Worm (Caenorhabditis elegans): ENCODE measurements around the gene F59B2.15.

F59B2.15 gene

ce11 chrIII:8983811-8984210 lies 18.6 kb downstream of the F59B2.15 start:
- TF ChIP-seq B0310.2 (tag; optimal IDR thresholded peaks at IDR 0.05) (no peak), scrt-1 (GFP tag; IDR thresholded peaks at IDR 0.05) (no peak), sea-1 (GFP tag; conservative IDR thresholded peaks at IDR 0.05) (no peak), pes-1 (GFP tag; IDR thresholded peaks at IDR 0.05) (no peak), F13C5.2 (tag; optimal IDR thresholded peaks at IDR 0.05) (no peak), aly-1 (tag; optimal IDR thresholded peaks at IDR 0.05) (no peak), hnd-1 (tag; optimal IDR thresholded peaks at IDR 0.05) (no peak), tra-4 (tag; optimal IDR thresholded peaks at IDR 0.05) (no peak), ceh-36 (tag; optimal IDR thresholded peaks at IDR 0.05) (no peak), tbx-11 (GFP tag; IDR thresholded peaks at IDR 0.05) (no peak), hmg-4 (GFP tag; optimal IDR thresholded peaks at IDR 0.05) (no peak), tbx-37 (GFP tag; conservative IDR thresholded peaks at IDR 0.05) (no peak)

ce11 chrIII:8983135-8983534 lies 19.3 kb downstream of the F59B2.15 start:
- TF ChIP-seq B0310.2 (tag; optimal IDR thresholded peaks at IDR 0.05): no peak
- TF ChIP-seq ceh-13 (GFP tag; optimal IDR thresholded peaks at IDR 0.05): no peak
- TF ChIP-seq flt-1 (GFP tag; IDR thresholded peaks at IDR 0.05): no peak
- TF ChIP-seq hmbx-1 (tag; optimal IDR thresholded peaks at IDR 0.05): no peak
- no peak for TF ChIP-seq ama-1 (optimal IDR thresholded peaks at IDR 0.05)
- no peak for TF ChIP-seq sea-1 (GFP tag; conservative IDR thresholded peaks at IDR 0.05)
- no peak for TF ChIP-seq hmg-4 (GFP tag; optimal IDR thresholded peaks at IDR 0.05)
- no peak for TF ChIP-seq scrt-1 (GFP tag; IDR thresholded peaks at IDR 0.05)
- TF ChIP-seq aly-1 (tag; optimal IDR thresholded peaks at IDR 0.05): no peak
- TF ChIP-seq tbx-11 (GFP tag; IDR thresholded peaks at IDR 0.05): no peak
- TF ChIP-seq ceh-36 (tag; optimal IDR thresholded peaks at IDR 0.05): no peak
- no peak for TF ChIP-seq pes-1 (GFP tag; IDR thresholded peaks at IDR 0.05)
- no peak for TF ChIP-seq ets-7 (tag; optimal IDR thresholded peaks at IDR 0.05)
- TF ChIP-seq tbx-37 (GFP tag; conservative IDR thresholded peaks at IDR 0.05): no peak
- no peak for TF ChIP-seq tra-4 (tag; optimal IDR thresholded peaks at IDR 0.05)
- no peak for TF ChIP-seq hnd-1 (tag; optimal IDR thresholded peaks at IDR 0.05)

- no peak for TF ChIP-seq ceh-13 (GFP tag; optimal IDR thresholded peaks at IDR 0.05)
- TF ChIP-seq sea-1 (GFP tag; conservative IDR thresholded peaks at IDR 0.05): no peak
- no peak for TF ChIP-seq ets-7 (tag; optimal IDR thresholded peaks at IDR 0.05)
- no peak for TF ChIP-seq hmg-4 (GFP tag; optimal IDR thresholded peaks at IDR 0.05)
- no peak for TF ChIP-seq tra-4 (tag; optimal IDR thresholded peaks at IDR 0.05)
- TF ChIP-seq ceh-36 (tag; optimal IDR thresholded peaks at IDR 0.05): no peak
- no peak for TF ChIP-seq F13C5.2 (tag; optimal IDR thresholded peaks at IDR 0.05)
- TF ChIP-seq flt-1 (GFP tag; IDR thresholded peaks at IDR 0.05): no peak
- no peak for TF ChIP-seq scrt-1 (GFP tag; IDR thresholded peaks at IDR 0.05)
- TF ChIP-seq tbx-11 (GFP tag; IDR thresholded peaks at IDR 0.05): no peak
- no peak for TF ChIP-seq ama-1 (optimal IDR thresholded peaks at IDR 0.05)
- TF ChIP-seq tbx-37 (GFP tag; conservative IDR thresholded peaks at IDR 0.05): no peak
- TF ChIP-seq hnd-1 (tag; optimal IDR thresholded peaks at IDR 0.05): no peak
- TF ChIP-seq hmbx-1 (tag; optimal IDR thresholded peaks at IDR 0.05): no peak
- TF ChIP-seq aly-1 (tag; optimal IDR thresholded peaks at IDR 0.05): no peak
- TF ChIP-seq B0310.2 (tag; optimal IDR thresholded peaks at IDR 0.05): no peak
Measured at ce11 chrIII:8981847-8982479, 20.5 kb downstream of the F59B2.15 start, which contains the start of gene pde-2. pde-2 (minus strand) TSS chrIII:8981897.

ce11 chrIII:8980892-8981291 lies 21.6 kb downstream of the F59B2.15 start:
- no peak for TF ChIP-seq tbx-37 (GFP tag; conservative IDR thresholded peaks at IDR 0.05)
- TF ChIP-seq tra-4 (tag; optimal IDR thresholded peaks at IDR 0.05): no peak
- TF ChIP-seq hnd-1 (tag; optimal IDR thresholded peaks at IDR 0.05): no peak
- TF ChIP-seq B0310.2 (tag; optimal IDR thresholded peaks at IDR 0.05): no peak
- no peak for TF ChIP-seq ceh-36 (tag; optimal IDR thresholded peaks at IDR 0.05)
- TF ChIP-seq aly-1 (tag; optimal IDR thresholded peaks at IDR 0.05): no peak
- no peak for TF ChIP-seq tbx-11 (GFP tag; IDR thresholded peaks at IDR 0.05)
- no peak for TF ChIP-seq ama-1 (optimal IDR thresholded peaks at IDR 0.05)
- no peak for TF ChIP-seq ceh-13 (GFP tag; optimal IDR thresholded peaks at IDR 0.05)
- TF ChIP-seq pes-1 (GFP tag; IDR thresholded peaks at IDR 0.05): no peak
- no peak for TF ChIP-seq scrt-1 (GFP tag; IDR thresholded peaks at IDR 0.05)
- TF ChIP-seq hmg-4 (GFP tag; optimal IDR thresholded peaks at IDR 0.05): no peak
- no peak for TF ChIP-seq F13C5.2 (tag; optimal IDR thresholded peaks at IDR 0.05)
- TF ChIP-seq sea-1 (GFP tag; conservative IDR thresholded peaks at IDR 0.05): no peak
- no peak for TF ChIP-seq flt-1 (GFP tag; IDR thresholded peaks at IDR 0.05)
- no peak for TF ChIP-seq ets-7 (tag; optimal IDR thresholded peaks at IDR 0.05)
- TF ChIP-seq hmbx-1 (tag; optimal IDR thresholded peaks at IDR 0.05): no peak

ce11 chrIII:8978512-8979352 lies 23.7 kb downstream of the F59B2.15 start:
- TF ChIP-seq hmbx-1 (tag; optimal IDR thresholded peaks at IDR 0.05) (no peak), pes-1 (GFP tag; IDR thresholded peaks at IDR 0.05) (no peak), flt-1 (GFP tag; IDR thresholded peaks at IDR 0.05) (no peak), tra-4 (tag; optimal IDR thresholded peaks at IDR 0.05) (no peak), F13C5.2 (tag; optimal IDR thresholded peaks at IDR 0.05) (no peak), tbx-11 (GFP tag; IDR thresholded peaks at IDR 0.05) (no peak)

ce11 chrIII:8974835-8975234 lies 27.6 kb downstream of the F59B2.15 start:
- TF ChIP-seq tbx-37 (GFP tag; conservative IDR thresholded peaks at IDR 0.05) (no peak), pes-1 (GFP tag; IDR thresholded peaks at IDR 0.05) (no peak), sea-1 (GFP tag; conservative IDR thresholded peaks at IDR 0.05) (no peak), B0310.2 (tag; optimal IDR thresholded peaks at IDR 0.05) (no peak), ets-7 (tag; optimal IDR thresholded peaks at IDR 0.05) (no peak), hmbx-1 (tag; optimal IDR thresholded peaks at IDR 0.05) (no peak)

- no peak for TF ChIP-seq ceh-13 (GFP tag; optimal IDR thresholded peaks at IDR 0.05)
Measured at ce11 chrIII:8973826-8974225, 28.6 kb downstream of the F59B2.15 start, which contains the start of gene R08D7.5. R08D7.5 (plus strand) TSS chrIII:8974126.
